Worm (Caenorhabditis elegans) whole organism, midembryonic: ENCODE data around the gene nas-3.

Experiments used
- T22C8.4 ChIP-seq: fragments of 200-800 bp; sonication (Bioruptor generic); IDR thresholded peaks from 2 replicates; pipeline ENCODE4 v1.3.6; 2022; ENCODE audit warnings: missing genetic modification characterization, missing compliant biosample characterization
- cog-1 ChIP-seq: sonication (generic microtip); optimal IDR thresholded peaks from 2 replicates; lab custom pipeline; 2016; ENCODE audit warnings: missing genetic modification characterization, missing compliant biosample characterization
- flt-1 ChIP-seq: fragments of 200-800 bp; sonication (Bioruptor generic); IDR thresholded peaks from 2 replicates; pipeline ENCODE4 v1.3.6; 2022; ENCODE audit warnings: missing genetic modification characterization, missing compliant biosample characterization
- klf-2 ChIP-seq: fragments of 200-800 bp; sonication (Bioruptor generic); conservative IDR thresholded peaks from 2 replicates; pipeline ENCODE4 v1.3.6; 2022; ENCODE audit warnings: missing genetic modification reagents, missing genetic modification characterization, missing compliant biosample characterization
- med-1 ChIP-seq: sonication (generic microtip); optimal IDR thresholded peaks from 2 replicates; lab custom pipeline; 2017; ENCODE audit warnings: missing genetic modification characterization, mild to moderate bottlenecking, missing compliant biosample characterization, antibody characterized with exemption, missing genetic modification reagents; ENCODE audit not compliant: insufficient read depth
- ref-1 ChIP-seq: fragments of 200-800 bp; sonication (Bioruptor generic); conservative IDR thresholded peaks from 2 replicates; pipeline ENCODE4 v1.3.6; 2022; ENCODE audit warnings: missing genetic modification reagents, missing genetic modification characterization, missing compliant biosample characterization
- tab-1 ChIP-seq: fragments of 200-800 bp; sonication (Bioruptor generic); IDR thresholded peaks from 2 replicates; pipeline ENCODE4 v1.3.6; 2022; ENCODE audit warnings: missing genetic modification characterization, missing compliant biosample characterization
- ztf-23 ChIP-seq: fragments of 200-800 bp; sonication (Bioruptor generic); IDR thresholded peaks from 2 replicates; pipeline ENCODE4 v1.3.6; 2022; ENCODE audit warnings: missing genetic modification reagents, missing genetic modification characterization, missing compliant biosample characterization
- ztf-29 ChIP-seq: fragments of 200-800 bp; sonication (Bioruptor generic); IDR thresholded peaks from 2 replicates; pipeline ENCODE4 v1.3.6; 2022; ENCODE audit warnings: missing genetic modification reagents, missing genetic modification characterization, missing compliant biosample characterization

DNA sequence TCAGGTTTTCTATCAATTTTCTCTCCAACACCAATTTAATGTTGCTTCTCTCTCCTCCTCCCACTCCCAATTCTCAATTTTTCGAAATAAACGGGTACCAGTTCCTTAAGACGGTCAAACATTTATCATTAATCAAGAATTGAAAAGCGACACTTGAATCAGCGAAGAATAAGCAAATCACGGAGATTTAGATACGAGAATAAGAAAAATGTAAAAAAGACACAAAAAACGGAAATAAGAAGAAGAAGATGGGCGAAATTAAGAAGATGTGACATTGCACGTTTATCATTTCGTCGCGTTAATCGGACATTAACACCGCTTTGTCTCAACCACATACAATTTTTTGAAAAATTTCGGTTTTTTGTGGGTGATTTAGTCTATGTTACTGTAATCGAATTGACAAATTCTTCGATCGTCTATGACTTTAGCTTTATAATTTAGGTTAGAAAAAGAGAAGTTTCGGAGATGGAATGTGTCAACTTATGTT, 26.6 kb downstream of the nas-3 start, which contains the start of gene haao-1:
- TF ChIP-seq med-1 (GFP tag; lab: Kevin White, UChicago) (no peak), cog-1 (tag; lab: Kevin White, UChicago) (no peak), flt-1 (GFP tag; lab: Robert Waterston, UW) (no peak), ztf-29 (GFP tag; lab: Robert Waterston, UW) (no peak), klf-2 (GFP tag; lab: Robert Waterston, UW) (no peak), tab-1 (GFP tag; lab: Robert Waterston, UW) (no peak), ztf-23 (GFP tag; lab: Robert Waterston, UW) (no peak), ref-1 (GFP tag; lab: Robert Waterston, UW) (no peak), T22C8.4 (GFP tag; lab: Robert Waterston, UW) (no peak)
